Fruit fly (Drosophila melanogaster) whole organism, embryonic: ENCODE data around the gene Eig71Eg.

Experiments used
- Bgb ChIP-seq: fragments of 200-800 bp; sonication (Bioruptor generic); IDR thresholded peaks from 2 replicates; pipeline ENCODE4 v1.3.6; 2022; ENCODE audit warnings: missing biosample characterization, missing genetic modification characterization; ENCODE audit not compliant: partially characterized antibody
- CG1647 ChIP-seq: fragments of 200-800 bp; sonication (Bioruptor generic); optimal IDR thresholded peaks from 3 replicates; lab custom pipeline; 2016; ENCODE audit warnings: missing biosample characterization, missing genetic modification characterization
- MTF-1 ChIP-seq: fragments of 200-800 bp; sonication (Bioruptor generic); optimal IDR thresholded peaks from 2 replicates; lab custom pipeline; 2018; ENCODE audit warnings: missing biosample characterization, mild to moderate bottlenecking, missing genetic modification characterization, borderline replicate concordance
- Taf1 ChIP-seq: fragments of 200-800 bp; sonication (Bioruptor generic); IDR thresholded peaks from 2 replicates; pipeline ENCODE4 v1.3.6; 2022; ENCODE audit warnings: missing biosample characterization, missing genetic modification characterization
- Xrp1 ChIP-seq: fragments of 200-800 bp; sonication (Bioruptor generic); IDR thresholded peaks from 2 replicates; pipeline ENCODE4 v1.3.6; 2022; ENCODE audit warnings: missing biosample characterization, missing genetic modification characterization
- corto ChIP-seq: fragments of 200-800 bp; sonication (Bioruptor generic); optimal IDR thresholded peaks from 2 replicates; lab custom pipeline; 2016; ENCODE audit warnings: missing biosample characterization, mild to moderate bottlenecking, missing genetic modification characterization, moderate library complexity
- pan ChIP-seq, 4 experiments: fragments of >200 bp in 3 of 4; fragments of 200-800 bp in 1 of 4; sonication (Bioruptor generic) in 1 of 4; optimal IDR thresholded peaks in 3 of 4; IDR thresholded peaks in 1 of 4; 2 replicates each; pipeline versions ENCODE4 v1.3.6 to Lab custom; 2017 to 2022; ENCODE audit warnings: missing biosample characterization in 2 of 4, missing genetic modification characterization in 2 of 4, mixed read lengths in 1 of 4
- ssp ChIP-seq: fragments of 200-800 bp; sonication (Bioruptor generic); IDR thresholded peaks from 2 replicates; pipeline ENCODE4 v1.3.6; 2022; ENCODE audit warnings: missing biosample characterization, missing genetic modification characterization

dm6 chr3L:15661567-15661966, 4.1 kb downstream of the Eig71Eg start, which contains the start of gene CG43082:
- TF ChIP-seq corto (GFP tag; lab: Kevin White, UChicago) (no peak), Bgb (GFP tag; lab: Robert Waterston, UW) (no peak), Xrp1 (GFP tag; lab: Robert Waterston, UW) (no peak), ssp (GFP tag; lab: Robert Waterston, UW) (no peak), pan (optimal IDR thresholded peaks at IDR 0.05; lab: Kevin White, UChicago) (no peak), pan (GFP tag; optimal IDR thresholded peaks at IDR 0.05 in 1 of 2, IDR thresholded peaks at IDR 0.05 in 1 of 2) (no peak), CG1647 (GFP tag; lab: Kevin White, UChicago) (no peak), MTF-1 (GFP tag; lab: Kevin White, UChicago) (no peak), Taf1 (GFP tag; lab: Robert Waterston, UW) (no peak)
